Worm (Caenorhabditis elegans): ENCODE data around the gene sre-11.

DNA sequence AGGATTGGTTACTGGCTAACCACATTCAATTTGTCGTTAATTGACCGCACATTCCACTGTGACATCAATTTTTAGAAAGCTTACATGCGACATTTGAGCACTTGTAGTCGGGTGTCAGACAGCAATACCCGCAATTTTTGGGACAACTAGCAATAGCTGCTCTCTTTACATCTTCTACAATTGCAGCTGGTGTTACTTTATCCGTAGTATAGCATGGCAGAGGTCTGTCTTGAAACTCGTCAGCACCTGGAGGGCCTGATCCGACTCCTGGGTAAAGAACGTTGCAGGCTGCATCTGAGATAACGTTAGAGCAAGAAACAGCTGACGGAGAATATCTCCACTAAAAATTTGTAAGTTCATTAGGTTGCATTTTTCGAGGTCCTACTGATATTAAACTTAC lies 44.4 kb downstream of the sre-11 start:
- no peak for TF ChIP-seq nhr-76 (tag; optimal IDR thresholded peaks at IDR 0.05)
- TF ChIP-seq nhr-237 (tag; optimal IDR thresholded peaks at IDR 0.05), result no peak
- no peak for TF ChIP-seq ama-1 (optimal IDR thresholded peaks at IDR 0.05)
- TF ChIP-seq nhr-25 (tag; optimal IDR thresholded peaks at IDR 0.05), result no peak
- TF ChIP-seq tbx-2 (tag; optimal IDR thresholded peaks at IDR 0.05), result no peak
- TF ChIP-seq ztf-4 (tag; optimal IDR thresholded peaks at IDR 0.05), result no peak
- no peak for TF ChIP-seq unc-62 (GFP tag; optimal IDR thresholded peaks at IDR 0.05)
- TF ChIP-seq ceh-82 (tag; optimal IDR thresholded peaks at IDR 0.05), result no peak
- TF ChIP-seq nfya-1 (tag; optimal IDR thresholded peaks at IDR 0.05; ENCODE audit: insufficient read depth), result no peak
- no peak for TF ChIP-seq elt-2 (tag; optimal IDR thresholded peaks at IDR 0.05)
- TF ChIP-seq jun-1 (tag; optimal IDR thresholded peaks at IDR 0.05), result no peak
- TF ChIP-seq nhr-12 (tag; optimal IDR thresholded peaks at IDR 0.05), result no peak
- no peak for TF ChIP-seq daf-12 (tag; optimal IDR thresholded peaks at IDR 0.05)

All from whole organism, L3 larva.